Worm (Caenorhabditis elegans) whole organism, L4/young adult: Measurements from ENCODE around the gene nlp-24.
A peak's percentile ranks its signal among the peaks of the same experiment; 100 is the strongest.

Experiments used
- W03F9.2 ChIP-seq: fragments of 150-350 bp; optimal IDR thresholded peaks from 2 replicates; lab custom pipeline; 2014; ENCODE audit warnings: missing biosample characterization, missing genetic modification characterization
- dao-5 ChIP-seq: sonication (generic microtip); optimal IDR thresholded peaks from 2 replicates; lab custom pipeline; 2016; ENCODE audit warnings: missing genotype, missing genetic modification characterization, moderate library complexity, missing compliant biosample characterization
- him-1 ChIP-seq: sonication (generic microtip); optimal IDR thresholded peaks from 2 replicates; lab custom pipeline; 2016; ENCODE audit warnings: missing genotype, missing genetic modification reagents, missing genetic modification characterization, missing compliant biosample characterization

Gene nlp-24

ce11 chrV:11635587-11635986 lies 19.4 kb downstream of the nlp-24 start:
- TF ChIP-seq him-1 = no peak
- TF ChIP-seq W03F9.2 (tag; lab: Kevin White, UChicago) = no peak
- no peak for TF ChIP-seq dao-5

DNA sequence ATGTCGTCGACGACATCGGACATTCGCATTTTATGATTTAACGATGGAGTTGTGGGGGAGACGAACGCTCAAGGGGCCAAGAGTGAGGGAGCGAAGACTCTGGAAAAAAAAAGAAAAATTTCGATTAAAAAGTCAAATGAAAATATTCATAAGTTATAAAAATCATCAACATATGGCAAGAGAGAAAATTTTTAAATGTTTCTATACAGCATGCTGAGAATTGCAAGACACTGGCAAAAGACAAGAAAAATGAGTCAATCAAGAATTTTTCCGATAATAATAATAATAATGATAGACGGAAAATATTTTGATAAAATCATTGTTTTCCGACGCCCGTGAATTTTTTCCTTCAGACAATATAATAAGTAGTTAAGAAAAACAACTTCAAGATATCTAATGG lies 21.0 kb downstream of the nlp-24 start, which contains the start of gene sipa-1:
Gene sipa-1 (minus strand): TSS at position 101 of the 400 bp plus-strand sequence.
- TF ChIP-seq W03F9.2 (tag; lab: Kevin White, UChicago) = no peak
- no peak for TF ChIP-seq dao-5
- no peak for TF ChIP-seq him-1

- TF ChIP-seq him-1 = no peak
- TF ChIP-seq dao-5 = no peak
- TF ChIP-seq W03F9.2 (tag; lab: Kevin White, UChicago) = no peak
Measured at ce11 chrV:11638634-11639117, 22.5 kb downstream of the nlp-24 start.

DNA sequence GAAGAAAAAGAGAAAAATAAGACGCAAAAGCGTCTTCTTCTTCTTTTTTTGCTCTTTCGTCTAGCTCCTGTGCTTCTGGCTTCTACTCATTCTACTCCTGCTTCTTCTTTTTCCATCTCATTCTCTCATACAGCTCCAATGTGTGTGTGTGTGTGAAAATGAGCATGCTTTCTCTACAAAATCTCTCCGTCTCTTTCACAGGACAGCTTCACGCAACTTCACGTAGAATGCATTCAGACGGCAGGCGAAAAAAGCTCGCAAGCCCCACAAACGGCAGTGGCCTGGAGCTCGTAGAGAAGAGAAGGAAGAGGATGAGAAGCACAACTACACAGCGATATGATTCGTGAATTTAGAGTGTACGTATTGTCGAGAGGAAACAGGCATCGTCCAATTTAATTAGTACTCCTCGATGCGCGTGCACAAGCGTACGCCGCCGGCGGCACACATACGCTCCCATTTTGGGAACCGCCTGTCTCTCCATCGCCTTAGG lies 25.2 kb downstream of the nlp-24 start:
- no peak for TF ChIP-seq dao-5
- TF ChIP-seq W03F9.2 (tag; lab: Kevin White, UChicago) = no peak
- TF ChIP-seq him-1 = peak; percentile 72

- TF ChIP-seq dao-5 = no peak
- peak; percentile 34 for TF ChIP-seq W03F9.2 (tag; lab: Kevin White, UChicago)
- TF ChIP-seq him-1 = peak; percentile 44
Measured at ce11 chrV:11644166-11644565, 28.0 kb downstream of the nlp-24 start, which contains the start of gene bir-1. bir-1 (plus strand) TSS chrV:11644477.

DNA sequence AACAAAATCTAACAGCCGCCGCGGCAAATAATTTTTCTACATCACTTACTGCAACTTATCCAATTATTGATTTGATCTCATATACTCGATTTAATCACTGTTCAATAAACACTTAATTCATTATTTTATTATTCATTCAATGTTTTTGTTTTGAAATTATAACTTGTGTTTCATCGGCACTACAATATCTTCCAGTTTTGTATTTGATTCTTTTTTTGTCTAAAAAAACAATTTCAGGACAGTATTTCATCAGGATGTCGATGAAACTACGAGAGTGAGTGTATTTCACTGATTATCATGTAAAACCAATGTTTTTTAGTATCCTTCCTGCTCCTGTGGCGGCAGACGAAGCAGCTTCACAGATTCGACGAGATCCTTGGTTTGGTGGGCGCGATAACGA lies 29.1 kb downstream of the nlp-24 start, which contains the start of gene skp-1:
Gene skp-1 (plus strand): TSS at position 238 of the 400 bp plus-strand sequence.
- TF ChIP-seq dao-5 = no peak
- no peak for TF ChIP-seq W03F9.2 (tag; lab: Kevin White, UChicago)
- no peak for TF ChIP-seq him-1

DNA sequence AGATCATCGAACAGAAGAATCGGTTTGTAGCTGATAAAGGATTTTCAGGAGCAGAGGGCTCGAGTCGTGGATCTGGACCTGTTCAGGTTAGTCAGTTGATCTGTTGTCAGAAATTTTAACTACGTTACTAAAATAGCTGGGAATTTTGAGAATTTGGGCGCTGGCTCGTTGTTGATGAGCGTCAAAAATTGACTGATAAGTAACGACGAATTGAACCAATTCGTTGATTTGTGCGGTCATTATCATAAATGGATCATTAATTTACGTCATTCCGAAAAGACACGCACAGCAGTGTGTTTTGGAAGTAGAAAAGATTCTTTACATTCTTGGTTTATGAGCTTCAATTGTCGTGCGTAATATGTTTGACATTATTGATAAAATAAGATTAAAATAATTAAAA lies 31.6 kb downstream of the nlp-24 start:
- TF ChIP-seq dao-5 = no peak
- TF ChIP-seq W03F9.2 (tag; lab: Kevin White, UChicago) = no peak
- no peak for TF ChIP-seq him-1

ce11 chrV:11648435-11648834 lies 32.3 kb downstream of the nlp-24 start:
- TF ChIP-seq W03F9.2 (tag; lab: Kevin White, UChicago) (no peak), him-1 (no peak), dao-5 (no peak)

ce11 chrV:11649254-11649653 lies 33.1 kb downstream of the nlp-24 start:
- TF ChIP-seq W03F9.2 (tag; lab: Kevin White, UChicago) (no peak), him-1 (no peak), dao-5 (no peak)

- TF ChIP-seq him-1 (no peak), W03F9.2 (tag; lab: Kevin White, UChicago) (no peak), dao-5 (no peak)
Measured at ce11 chrV:11650720-11651119, 34.5 kb downstream of the nlp-24 start, which contains the start of gene zip-10. zip-10 (minus strand) TSS chrV:11650762.

ce11 chrV:11653095-11653494 lies 36.9 kb downstream of the nlp-24 start:
- TF ChIP-seq W03F9.2 (tag; lab: Kevin White, UChicago) = no peak
- TF ChIP-seq him-1 = no peak
- no peak for TF ChIP-seq dao-5

DNA sequence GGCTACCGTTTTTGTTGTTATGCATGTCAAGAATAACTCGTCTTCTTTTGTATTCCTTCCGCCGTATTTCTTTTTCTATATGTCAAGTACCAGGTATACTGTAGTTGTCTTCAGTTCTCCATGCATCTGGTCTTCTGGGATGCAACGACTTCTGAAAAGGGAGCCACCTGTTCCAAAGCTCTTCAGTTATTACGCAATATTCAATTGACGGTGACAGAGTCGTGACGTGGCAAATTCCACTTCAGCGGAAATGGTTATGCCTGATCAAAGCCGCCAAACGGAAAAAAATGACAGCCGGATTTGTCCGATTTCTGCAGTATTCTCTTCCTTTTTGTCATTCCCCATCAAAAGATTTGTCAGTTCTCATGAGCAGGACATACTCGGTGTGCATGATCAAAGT lies 40.3 kb downstream of the nlp-24 start:
- TF ChIP-seq him-1 = no peak
- TF ChIP-seq dao-5 = no peak
- TF ChIP-seq W03F9.2 (tag; lab: Kevin White, UChicago) = no peak

- TF ChIP-seq him-1 = no peak
- no peak for TF ChIP-seq W03F9.2 (tag; lab: Kevin White, UChicago)
- TF ChIP-seq dao-5 = no peak
Measured at ce11 chrV:11660566-11660965, 44.4 kb downstream of the nlp-24 start.

- no peak for TF ChIP-seq dao-5
- TF ChIP-seq him-1 = no peak
- no peak for TF ChIP-seq W03F9.2 (tag; lab: Kevin White, UChicago)
Measured at ce11 chrV:11664875-11665384, 48.8 kb downstream of the nlp-24 start, which contains the start of gene ceh-27. ceh-27 (minus strand) TSS chrV:11665102.
